Fruit fly (Drosophila melanogaster) whole organism, embryonic: ENCODE data around the gene Ir68b.

Experiments used
- ATbp ChIP-seq: fragments of 200-800 bp; sonication (Bioruptor generic); optimal IDR thresholded peaks from 2 replicates; lab custom pipeline; 2017; ENCODE audit warnings: missing biosample characterization, mild to moderate bottlenecking, missing genetic modification characterization, missing genetic modification reagents
- Aef1 ChIP-seq: fragments of 200-800 bp; sonication (Bioruptor generic); IDR thresholded peaks from 3 replicates; pipeline ENCODE4 v1.3.6; 2022; ENCODE audit warnings: missing biosample characterization, missing genetic modification characterization
- CG10147 ChIP-seq: fragments of 200-800 bp; sonication (Bioruptor generic); optimal IDR thresholded peaks from 2 replicates; lab custom pipeline; 2019; ENCODE audit warnings: missing biosample characterization, mild to moderate bottlenecking, missing genetic modification characterization, moderate library complexity
- CG10654 ChIP-seq: fragments of 200-800 bp; sonication (Bioruptor generic); optimal IDR thresholded peaks from 2 replicates; lab custom pipeline; 2016; ENCODE audit warnings: missing biosample characterization, missing genetic modification characterization
- CG11093 ChIP-seq: fragments of 200-800 bp; sonication (Bioruptor generic); IDR thresholded peaks from 3 replicates; pipeline ENCODE4 v1.3.6; 2022; ENCODE audit warnings: missing biosample characterization, missing genetic modification characterization
- CG12219 ChIP-seq: fragments of 200-800 bp; sonication (Bioruptor generic); optimal IDR thresholded peaks from 3 replicates; lab custom pipeline; 2018; ENCODE audit warnings: missing biosample characterization, mild to moderate bottlenecking, missing genetic modification characterization
- CG12236 ChIP-seq: fragments of 200-800 bp; sonication (Bioruptor generic); optimal IDR thresholded peaks from 2 replicates; lab custom pipeline; 2016; ENCODE audit warnings: missing biosample characterization, missing genetic modification characterization
- CG15011 ChIP-seq: fragments of 200-800 bp; sonication (Bioruptor generic); optimal IDR thresholded peaks from 3 replicates; lab custom pipeline; 2018; ENCODE audit warnings: missing biosample characterization, mild to moderate bottlenecking, missing genetic modification characterization
- CG15269 ChIP-seq: fragments of 200-800 bp; sonication (Bioruptor generic); optimal IDR thresholded peaks from 2 replicates; lab custom pipeline; 2018; ENCODE audit warnings: missing biosample characterization, mild to moderate bottlenecking, missing genetic modification characterization, moderate library complexity
- CG15514 ChIP-seq: fragments of 200-800 bp; sonication (Bioruptor generic); optimal IDR thresholded peaks from 3 replicates; lab custom pipeline; 2017; ENCODE audit warnings: missing biosample characterization, missing genetic modification characterization, mild to moderate bottlenecking, moderate library complexity, missing genetic modification reagents
- CG16863 ChIP-seq: fragments of 200-800 bp; sonication (Bioruptor generic); optimal IDR thresholded peaks from 3 replicates; lab custom pipeline; 2016; ENCODE audit warnings: missing biosample characterization, missing genetic modification characterization
- CG17829 ChIP-seq: fragments of 200-800 bp; optimal IDR thresholded peaks from 2 replicates; lab custom pipeline; 2019; ENCODE audit warnings: missing biosample characterization, mild to moderate bottlenecking, missing genetic modification characterization, moderate library complexity
- CG2889 ChIP-seq: fragments of 200-800 bp; sonication (Bioruptor generic); IDR thresholded peaks from 3 replicates; pipeline ENCODE4 v1.3.6; 2022; ENCODE audit warnings: missing biosample characterization, missing genetic modification characterization
- CG3281 ChIP-seq: fragments of 200-800 bp; sonication (Bioruptor generic); optimal IDR thresholded peaks from 3 replicates; lab custom pipeline; 2017; ENCODE audit warnings: missing biosample characterization, mild to moderate bottlenecking, missing genetic modification characterization
- CG4360 ChIP-seq: fragments of 200-800 bp; sonication (Bioruptor generic); IDR thresholded peaks from 2 replicates; pipeline ENCODE4 v1.3.6; 2022; ENCODE audit warnings: missing biosample characterization, missing genetic modification characterization
- CG4730 ChIP-seq: fragments of 200-800 bp; sonication (Bioruptor generic); IDR thresholded peaks from 2 replicates; pipeline ENCODE4 v1.3.6; 2022; ENCODE audit warnings: missing biosample characterization, missing genetic modification characterization
- CG5180 ChIP-seq: fragments of 200-800 bp; sonication (Bioruptor generic); optimal IDR thresholded peaks from 3 replicates; lab custom pipeline; 2017; ENCODE audit warnings: missing biosample characterization, missing genetic modification characterization, mild to moderate bottlenecking, moderate library complexity, missing genetic modification reagents
- CG6254 ChIP-seq: fragments of 200-800 bp; sonication (Bioruptor generic); optimal IDR thresholded peaks from 3 replicates; lab custom pipeline; 2017; ENCODE audit warnings: mild to moderate bottlenecking, missing biosample characterization, missing genetic modification reagents, missing genetic modification characterization
- CG6654 ChIP-seq: fragments of 200-800 bp; sonication (Bioruptor generic); optimal IDR thresholded peaks from 2 replicates; lab custom pipeline; 2017; ENCODE audit warnings: missing biosample characterization, mild to moderate bottlenecking, missing genetic modification characterization
- CG6765 ChIP-seq: fragments of 200-800 bp; sonication (Bioruptor generic); optimal IDR thresholded peaks from 3 replicates; lab custom pipeline; 2017; ENCODE audit warnings: missing biosample characterization, mild to moderate bottlenecking, missing genetic modification characterization
- CG7271 ChIP-seq: fragments of 200-800 bp; sonication (Bioruptor generic); optimal IDR thresholded peaks from 2 replicates; lab custom pipeline; 2018; ENCODE audit warnings: missing biosample characterization, mild to moderate bottlenecking, missing genetic modification characterization, moderate library complexity
- CG7556 ChIP-seq: fragments of 200-800 bp; sonication (Bioruptor generic); optimal IDR thresholded peaks from 2 replicates; lab custom pipeline; 2017; ENCODE audit warnings: missing biosample characterization, mild to moderate bottlenecking, missing genetic modification characterization
- CG7839 ChIP-seq: fragments of 200-800 bp; sonication (Bioruptor generic); optimal IDR thresholded peaks from 3 replicates; lab custom pipeline; 2018; ENCODE audit warnings: missing biosample characterization, mild to moderate bottlenecking, missing genetic modification characterization, moderate library complexity
- CG8290 ChIP-seq, 3 experiments: fragments of 200-800 bp; sonication (Bioruptor generic); optimal IDR thresholded peaks; 2 replicates each; lab custom pipeline; 2016 to 2019; ENCODE audit warnings: missing biosample characterization in 3 of 3, missing genetic modification characterization in 3 of 3, mild to moderate bottlenecking in 2 of 3, moderate library complexity in 1 of 3
- CG9727 ChIP-seq: fragments of 200-800 bp; sonication (Bioruptor generic); optimal IDR thresholded peaks from 3 replicates; lab custom pipeline; 2017; ENCODE audit warnings: missing biosample characterization, mild to moderate bottlenecking, missing genetic modification characterization
- CG9817 ChIP-seq: fragments of 200-800 bp; sonication (Bioruptor generic); optimal IDR thresholded peaks from 2 replicates; lab custom pipeline; 2018; ENCODE audit warnings: missing biosample characterization, mild to moderate bottlenecking, missing genetic modification characterization, moderate library complexity
- CG9932 ChIP-seq: fragments of 200-800 bp; sonication (Bioruptor generic); IDR thresholded peaks from 2 replicates; pipeline ENCODE4 v1.3.6; 2022; ENCODE audit warnings: missing biosample characterization, missing genetic modification characterization
- Ets65A ChIP-seq: fragments of 200-800 bp; sonication (Bioruptor generic); peaks from one replicate; lab custom pipeline; 2016; ENCODE audit warnings: missing biosample characterization, missing genetic modification characterization
- Fer1 ChIP-seq: fragments of 200-800 bp; sonication (Bioruptor generic); optimal IDR thresholded peaks from 2 replicates; lab custom pipeline; 2017; ENCODE audit warnings: missing biosample characterization, mild to moderate bottlenecking, missing genetic modification characterization
- Hey ChIP-seq: fragments of 200-800 bp; sonication (Bioruptor generic); optimal IDR thresholded peaks from 3 replicates; lab custom pipeline; 2018; ENCODE audit warnings: missing biosample characterization, mild to moderate bottlenecking, missing genetic modification characterization
- Lpt ChIP-seq: fragments of >200 bp; optimal IDR thresholded peaks from 2 replicates; lab custom pipeline; 2018; ENCODE audit warnings: missing biosample characterization, missing genetic modification characterization
- MTF-1 ChIP-seq: fragments of 200-800 bp; sonication (Bioruptor generic); optimal IDR thresholded peaks from 2 replicates; lab custom pipeline; 2018; ENCODE audit warnings: missing biosample characterization, mild to moderate bottlenecking, missing genetic modification characterization, borderline replicate concordance
- PHDP ChIP-seq: fragments of 200-800 bp; sonication (Bioruptor generic); optimal IDR thresholded peaks from 3 replicates; lab custom pipeline; 2018; ENCODE audit warnings: missing biosample characterization, mild to moderate bottlenecking, missing genetic modification characterization, moderate library complexity
- Rx ChIP-seq: fragments of 200-800 bp; sonication (Bioruptor generic); IDR thresholded peaks from 2 replicates; pipeline ENCODE4 v1.3.6; 2022; ENCODE audit warnings: missing biosample characterization, missing genetic modification characterization
- Scr ChIP-seq: fragments of 200-800 bp; sonication (Bioruptor generic); IDR thresholded peaks from 2 replicates; pipeline ENCODE4 v1.3.6; 2022; ENCODE audit warnings: missing biosample characterization, missing genetic modification characterization; ENCODE audit not compliant: partially characterized antibody
- amos ChIP-seq: fragments of 200-800 bp; sonication (Bioruptor generic); IDR thresholded peaks from 2 replicates; pipeline ENCODE4 v1.3.6; 2022; ENCODE audit warnings: missing biosample characterization, missing genetic modification characterization; ENCODE audit not compliant: partially characterized antibody
- dan ChIP-seq: fragments of 200-800 bp; sonication (Bioruptor generic); IDR thresholded peaks from 2 replicates; pipeline ENCODE4 v1.3.6; 2022; ENCODE audit warnings: missing biosample characterization, missing genetic modification characterization
- dati ChIP-seq: fragments of 200-800 bp; sonication (Bioruptor generic); IDR thresholded peaks from 2 replicates; pipeline ENCODE4 v1.3.6; 2022; ENCODE audit warnings: missing biosample characterization, missing genetic modification characterization
- emc ChIP-seq: fragments of 200-800 bp; sonication (Bioruptor generic); optimal IDR thresholded peaks from 2 replicates; lab custom pipeline; 2016; ENCODE audit warnings: missing biosample characterization, missing genetic modification characterization
- gt ChIP-seq: fragments of 200-800 bp; sonication (Bioruptor generic); IDR thresholded peaks from 2 replicates; pipeline ENCODE4 v1.3.6; 2022; ENCODE audit warnings: missing biosample characterization, missing genetic modification characterization
- hb ChIP-seq: fragments of 200-800 bp; sonication (Bioruptor generic); IDR thresholded peaks from 3 replicates; pipeline ENCODE4 v1.3.6; 2022; ENCODE audit warnings: missing biosample characterization, missing genetic modification characterization; ENCODE audit not compliant: partially characterized antibody
- luna ChIP-seq: fragments of 200-800 bp; sonication (Bioruptor generic); optimal IDR thresholded peaks from 2 replicates; lab custom pipeline; 2016; ENCODE audit warnings: missing biosample characterization, missing genetic modification characterization
- nerfin-1 ChIP-seq: fragments of 200-800 bp; sonication (Bioruptor generic); optimal IDR thresholded peaks from 3 replicates; lab custom pipeline; 2019; ENCODE audit warnings: missing biosample characterization, mild to moderate bottlenecking, missing genetic modification characterization, moderate library complexity
- nerfin-2 ChIP-seq: fragments of 200-800 bp; sonication (Bioruptor generic); IDR thresholded peaks from 2 replicates; pipeline ENCODE4 v1.3.6; 2022; ENCODE audit warnings: missing biosample characterization, missing genetic modification characterization; ENCODE audit not compliant: partially characterized antibody
- seq ChIP-seq: fragments of 200-800 bp; sonication (Bioruptor generic); IDR thresholded peaks from 2 replicates; pipeline ENCODE4 v1.3.6; 2022; ENCODE audit warnings: missing biosample characterization, missing genetic modification characterization
- sna ChIP-seq: fragments of 200-800 bp; sonication (Bioruptor generic); IDR thresholded peaks from 2 replicates; pipeline ENCODE4 v1.3.6; 2022; ENCODE audit warnings: missing biosample characterization, missing genetic modification characterization; ENCODE audit not compliant: partially characterized antibody
- tll ChIP-seq, 2 experiments: fragments of 200-800 bp in 1 of 2; fragments of >200 bp in 1 of 2; sonication (Bioruptor generic) in 1 of 2; optimal IDR thresholded peaks; 2 replicates each; lab custom pipeline; 2017 to 2019; ENCODE audit warnings: missing biosample characterization in 2 of 2, missing genetic modification characterization in 2 of 2, mild to moderate bottlenecking in 1 of 2, moderate library complexity in 1 of 2

Ir68b gene

DNA sequence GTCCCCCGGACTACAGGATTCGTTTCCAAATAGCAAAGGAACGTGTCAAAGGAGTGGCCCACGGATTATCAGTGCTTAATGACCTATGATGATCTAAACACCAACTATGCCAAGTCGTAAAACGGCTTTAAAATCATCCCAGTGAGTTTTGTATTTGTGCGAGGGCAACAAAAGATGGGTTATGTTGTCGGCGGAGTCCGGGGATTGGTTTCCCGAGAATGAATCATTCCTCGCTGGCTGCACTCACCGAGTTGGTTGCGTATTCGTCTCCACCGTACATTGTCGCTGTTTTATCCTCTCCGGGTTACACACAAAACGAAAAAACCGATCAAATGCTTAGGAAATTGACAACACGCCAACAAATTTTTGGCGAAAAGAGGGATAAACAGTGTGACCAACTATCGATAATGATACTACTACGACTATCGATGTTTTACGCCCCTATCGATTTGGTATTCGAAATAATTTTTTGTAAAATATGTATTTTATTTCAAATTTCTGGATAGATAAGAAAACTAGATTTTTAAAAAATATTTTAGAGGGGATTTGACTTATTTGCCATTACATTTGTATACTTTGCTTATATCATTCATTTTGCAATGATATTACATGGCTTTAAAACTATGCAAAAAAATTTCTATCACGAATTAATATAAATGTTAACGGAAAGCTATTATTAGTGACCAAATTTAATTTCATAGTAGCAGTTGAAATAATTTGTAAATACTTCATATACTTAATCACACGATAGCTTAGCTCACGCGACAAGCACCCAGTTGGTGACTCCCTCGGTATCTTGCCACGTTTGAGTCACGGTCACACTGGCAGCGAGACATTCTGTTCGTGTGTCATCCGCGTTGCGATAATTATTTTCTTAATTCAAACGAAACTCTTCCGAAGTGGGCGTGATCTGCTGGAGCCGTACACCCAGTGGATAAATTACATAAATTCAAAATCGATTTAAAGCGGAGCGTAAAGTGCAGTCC, 18.8 kb upstream of the Ir68b start, which contains the start of the genes eIF3l and Nrx-IV (continued):
- TF ChIP-seq CG7839 (tag; lab: Kevin White, UChicago) (no peak), gt (GFP tag; lab: Robert Waterston, UW) (no peak), Rx (GFP tag; lab: Robert Waterston, UW) (no peak), CG15269 (tag; lab: Kevin White, UChicago) (no peak), CG4360 (GFP tag; lab: Robert Waterston, UW) (0 out of 2 replicates have a peak, but pooled peaks have one; percentile 6), hb (GFP tag; lab: Robert Waterston, UW) (no peak), CG9932 (GFP tag; lab: Robert Waterston, UW) (no peak), Lpt (GFP tag; lab: Kevin White, UChicago) (no peak), amos (GFP tag; lab: Robert Waterston, UW) (peak; percentile 64), Scr (GFP tag; lab: Robert Waterston, UW) (peak; percentile 80), seq (GFP tag; lab: Robert Waterston, UW) (no peak), CG15514 (GFP tag; lab: Kevin White, UChicago) (no peak), CG11093 (GFP tag; lab: Robert Waterston, UW) (no peak), CG7271 (tag; lab: Kevin White, UChicago) (no peak), CG2889 (GFP tag; lab: Robert Waterston, UW) (no peak), Hey (tag; lab: Kevin White, UChicago) (no peak), CG6765 (GFP tag; lab: Kevin White, UChicago) (no peak), nerfin-1 (no peak), sna (GFP tag; lab: Robert Waterston, UW) (peak; percentile 41; the same call in 1 of the 2 replicates), CG3281 (GFP tag; lab: Kevin White, UChicago) (no peak), CG7556 (GFP tag; lab: Kevin White, UChicago) (no peak), CG12236 (GFP tag; lab: Kevin White, UChicago) (no peak), PHDP (tag; lab: Kevin White, UChicago) (no peak), CG9727 (no peak), MTF-1 (GFP tag; lab: Kevin White, UChicago) (no peak), CG15011 (GFP tag; lab: Kevin White, UChicago) (no peak), dan (GFP tag; lab: Robert Waterston, UW) (no peak), CG17829 (no peak), Aef1 (GFP tag; lab: Robert Waterston, UW) (no peak), CG16863 (GFP tag; lab: Kevin White, UChicago) (no peak), Ets65A (GFP tag; lab: Kevin White, UChicago) (no peak), CG6254 (GFP tag; lab: Kevin White, UChicago) (no peak), nerfin-2 (GFP tag; lab: Robert Waterston, UW) (no peak), CG9817 (tag; lab: Kevin White, UChicago) (no peak), emc (GFP tag; lab: Kevin White, UChicago) (no peak), CG4730 (no peak), CG8290 (GFP tag; optimal IDR thresholded peaks at IDR 0.05; lab: Kevin White, UChicago) (no peak), CG8290 (tag; optimal IDR thresholded peaks at IDR 0.05; lab: Kevin White, UChicago) (no peak), dati (no peak), CG5180 (GFP tag; lab: Kevin White, UChicago) (no peak), luna (no peak), CG10654 (GFP tag; lab: Kevin White, UChicago) (no peak), CG12219 (GFP tag; lab: Kevin White, UChicago) (no peak), Fer1 (GFP tag; lab: Kevin White, UChicago) (no peak), ATbp (GFP tag; lab: Kevin White, UChicago) (no peak), tll (GFP tag; optimal IDR thresholded peaks at IDR 0.05; lab: Kevin White, UChicago) (no peak), CG6654 (no peak), CG10147 (GFP tag; lab: Kevin White, UChicago) (no peak)
